Fruit fly (Drosophila melanogaster) whole organism, embryonic: ENCODE data around the gene CG9992.

ENCODE experiments used
- Asciz ChIP-seq: fragments of 200-800 bp; sonication (Bioruptor generic); optimal IDR thresholded peaks from 2 replicates; lab custom pipeline; 2017; ENCODE audit warnings: missing biosample characterization, mild to moderate bottlenecking, missing genetic modification characterization, missing genetic modification reagents
- Bdp1 ChIP-seq: fragments of 200-800 bp; sonication (Bioruptor generic); optimal IDR thresholded peaks from 3 replicates; lab custom pipeline; 2016; ENCODE audit warnings: missing biosample characterization, missing genetic modification characterization
- CG10462 ChIP-seq: fragments of 200-800 bp; sonication (Bioruptor generic); optimal IDR thresholded peaks from 2 replicates; lab custom pipeline; 2016; ENCODE audit warnings: missing biosample characterization, missing genetic modification characterization
- CG10543 ChIP-seq: fragments of 200-800 bp; sonication (Bioruptor generic); optimal IDR thresholded peaks from 3 replicates; lab custom pipeline; 2017; ENCODE audit warnings: missing biosample characterization, mild to moderate bottlenecking, missing genetic modification characterization, moderate library complexity
- CG11398 ChIP-seq: fragments of 200-800 bp; sonication (Bioruptor generic); optimal IDR thresholded peaks from 2 replicates; lab custom pipeline; 2016; ENCODE audit warnings: missing biosample characterization, missing genetic modification characterization
- CG11695 ChIP-seq: fragments of 200-800 bp; sonication (Bioruptor generic); IDR thresholded peaks from 3 replicates; pipeline ENCODE4 v1.3.6; 2022; ENCODE audit warnings: missing biosample characterization, missing genetic modification characterization
- CG12236 ChIP-seq: fragments of 200-800 bp; sonication (Bioruptor generic); optimal IDR thresholded peaks from 2 replicates; lab custom pipeline; 2016; ENCODE audit warnings: missing biosample characterization, missing genetic modification characterization
- CG12391 ChIP-seq: fragments of 200-800 bp; sonication (Bioruptor generic); optimal IDR thresholded peaks from 3 replicates; lab custom pipeline; 2018; ENCODE audit warnings: missing biosample characterization, mild to moderate bottlenecking, missing genetic modification characterization, moderate library complexity
- CG12659 ChIP-seq: fragments of 200-800 bp; sonication (Bioruptor generic); optimal IDR thresholded peaks from 3 replicates; lab custom pipeline; 2017; ENCODE audit warnings: mild to moderate bottlenecking, missing biosample characterization, missing genetic modification reagents, missing genetic modification characterization
- CG17802 ChIP-seq: fragments of 200-800 bp; sonication (Bioruptor generic); optimal IDR thresholded peaks from 2 replicates; lab custom pipeline; 2018; ENCODE audit warnings: missing biosample characterization, mild to moderate bottlenecking, missing genetic modification characterization, moderate library complexity
- CG2199 ChIP-seq: fragments of 200-800 bp; sonication (Bioruptor generic); IDR thresholded peaks from 3 replicates; pipeline ENCODE4 v1.3.6; 2022; ENCODE audit warnings: missing biosample characterization, missing genetic modification characterization
- CG2712 ChIP-seq: fragments of 200-800 bp; optimal IDR thresholded peaks from 3 replicates; lab custom pipeline; 2019; ENCODE audit warnings: missing biosample characterization, mild to moderate bottlenecking, missing genetic modification characterization, moderate library complexity
- CG31365 ChIP-seq: fragments of 200-800 bp; sonication (Bioruptor generic); optimal IDR thresholded peaks from 2 replicates; lab custom pipeline; 2018; ENCODE audit warnings: missing biosample characterization, mild to moderate bottlenecking, missing genetic modification characterization
- CG33557 ChIP-seq: fragments of 200-800 bp; sonication (Bioruptor generic); optimal IDR thresholded peaks from 2 replicates; lab custom pipeline; 2019; ENCODE audit warnings: missing biosample characterization, mild to moderate bottlenecking, missing genetic modification characterization, moderate library complexity
- CG34422 ChIP-seq: fragments of 200-800 bp; sonication (Bioruptor generic); IDR thresholded peaks from 3 replicates; pipeline ENCODE4 v1.3.6; 2022; ENCODE audit warnings: missing biosample characterization, missing genetic modification characterization
- CG4424 ChIP-seq: fragments of 200-800 bp; sonication (Bioruptor generic); optimal IDR thresholded peaks from 3 replicates; lab custom pipeline; 2016; ENCODE audit warnings: missing biosample characterization, missing genetic modification characterization
- CG5245 ChIP-seq: fragments of 200-800 bp; sonication (Bioruptor generic); optimal IDR thresholded peaks from 3 replicates; lab custom pipeline; 2016; ENCODE audit warnings: missing biosample characterization, missing genetic modification characterization
- CG7556 ChIP-seq: fragments of 200-800 bp; sonication (Bioruptor generic); optimal IDR thresholded peaks from 2 replicates; lab custom pipeline; 2017; ENCODE audit warnings: missing biosample characterization, mild to moderate bottlenecking, missing genetic modification characterization
- CG7745 ChIP-seq: fragments of 200-800 bp; sonication (Bioruptor generic); optimal IDR thresholded peaks from 2 replicates; lab custom pipeline; 2018; ENCODE audit warnings: missing biosample characterization, mild to moderate bottlenecking, missing genetic modification characterization, moderate library complexity
- CG8089 ChIP-seq: fragments of 200-800 bp; sonication (Bioruptor generic); optimal IDR thresholded peaks from 3 replicates; lab custom pipeline; 2016; ENCODE audit warnings: missing biosample characterization, missing genetic modification characterization
- CG8944 ChIP-seq: fragments of 200-800 bp; sonication (Bioruptor generic); optimal IDR thresholded peaks from 3 replicates; lab custom pipeline; 2016; ENCODE audit warnings: missing biosample characterization, missing genetic modification characterization
- Dip3 ChIP-seq: fragments of 200-800 bp; sonication (Bioruptor generic); optimal IDR thresholded peaks from 3 replicates; lab custom pipeline; 2016; ENCODE audit warnings: missing biosample characterization, missing genetic modification characterization
- Doc2 ChIP-seq: fragments of 200-800 bp; sonication (Bioruptor generic); IDR thresholded peaks from 2 replicates; pipeline ENCODE4 v1.3.6; 2022; ENCODE audit warnings: missing biosample characterization, missing genetic modification characterization
- ERR ChIP-seq: fragments of 200-800 bp; sonication (Bioruptor generic); optimal IDR thresholded peaks from 2 replicates; lab custom pipeline; 2016; ENCODE audit warnings: missing biosample characterization, missing genetic modification characterization
- Ets97D ChIP-seq: fragments of 200-800 bp; sonication (Bioruptor generic); optimal IDR thresholded peaks from 3 replicates; lab custom pipeline; 2016; ENCODE audit warnings: missing biosample characterization, missing genetic modification characterization
- Hand ChIP-seq: fragments of 200-800 bp; sonication (Bioruptor generic); optimal IDR thresholded peaks from 2 replicates; lab custom pipeline; 2017; ENCODE audit warnings: mild to moderate bottlenecking, missing biosample characterization, missing genetic modification reagents, missing genetic modification characterization
- MBD-R2 ChIP-seq: fragments of 200-800 bp; sonication (Bioruptor generic); IDR thresholded peaks from 2 replicates; pipeline ENCODE4 v1.3.6; 2022; ENCODE audit warnings: missing biosample characterization, missing genetic modification characterization
- MTF-1 ChIP-seq: fragments of 200-800 bp; sonication (Bioruptor generic); optimal IDR thresholded peaks from 2 replicates; lab custom pipeline; 2018; ENCODE audit warnings: missing biosample characterization, mild to moderate bottlenecking, missing genetic modification characterization, borderline replicate concordance
- Nf-YB ChIP-seq: fragments of 200-800 bp; sonication (Bioruptor generic); optimal IDR thresholded peaks from 3 replicates; lab custom pipeline; 2019; ENCODE audit warnings: missing biosample characterization, mild to moderate bottlenecking, missing genetic modification characterization, moderate library complexity
- NfI ChIP-seq: fragments of 200-800 bp; sonication (Bioruptor generic); optimal IDR thresholded peaks from 3 replicates; lab custom pipeline; 2018; ENCODE audit warnings: missing biosample characterization, mild to moderate bottlenecking, missing genetic modification characterization, moderate library complexity
- Ssrp ChIP-seq: fragments of 200-800 bp; sonication (Bioruptor generic); optimal IDR thresholded peaks from 2 replicates; lab custom pipeline; 2018; ENCODE audit warnings: missing biosample characterization, mild to moderate bottlenecking, missing genetic modification characterization, moderate library complexity
- br ChIP-seq: fragments of >200 bp; optimal IDR thresholded peaks from 2 replicates; lab custom pipeline; 2017
- emc ChIP-seq: fragments of 200-800 bp; sonication (Bioruptor generic); optimal IDR thresholded peaks from 2 replicates; lab custom pipeline; 2016; ENCODE audit warnings: missing biosample characterization, missing genetic modification characterization
- gfzf ChIP-seq: fragments of 200-800 bp; sonication (Bioruptor generic); optimal IDR thresholded peaks from 2 replicates; lab custom pipeline; 2016; ENCODE audit warnings: missing biosample characterization, mild to moderate bottlenecking, missing genetic modification characterization, moderate library complexity
- gsb ChIP-seq: fragments of 200-800 bp; sonication (Bioruptor generic); IDR thresholded peaks from 2 replicates; pipeline ENCODE4 v1.3.6; 2022; ENCODE audit warnings: missing biosample characterization, missing genetic modification characterization
- ham ChIP-seq: fragments of 200-800 bp; sonication (Bioruptor generic); IDR thresholded peaks from 2 replicates; pipeline ENCODE4 v1.3.6; 2022; ENCODE audit warnings: missing biosample characterization, missing genetic modification characterization
- hbn ChIP-seq: fragments of 200-800 bp; sonication (Bioruptor generic); IDR thresholded peaks from 2 replicates; pipeline ENCODE4 v1.3.6; 2022; ENCODE audit warnings: missing biosample characterization, missing genetic modification characterization; ENCODE audit not compliant: partially characterized antibody
- maf-S ChIP-seq: fragments of 200-800 bp; sonication (Bioruptor generic); optimal IDR thresholded peaks from 2 replicates; lab custom pipeline; 2016; ENCODE audit warnings: missing biosample characterization, missing genetic modification characterization
- nau ChIP-seq: fragments of 200-800 bp; sonication (Bioruptor generic); optimal IDR thresholded peaks from 3 replicates; lab custom pipeline; 2017; ENCODE audit warnings: missing biosample characterization, mild to moderate bottlenecking, missing genetic modification characterization, missing genetic modification reagents
- nerfin-2 ChIP-seq: fragments of 200-800 bp; sonication (Bioruptor generic); IDR thresholded peaks from 2 replicates; pipeline ENCODE4 v1.3.6; 2022; ENCODE audit warnings: missing biosample characterization, missing genetic modification characterization; ENCODE audit not compliant: partially characterized antibody
- odd ChIP-seq: fragments of 200-800 bp; sonication (Bioruptor generic); optimal IDR thresholded peaks from 2 replicates; lab custom pipeline; 2017; ENCODE audit warnings: missing biosample characterization, mild to moderate bottlenecking, missing genetic modification characterization
- pb ChIP-seq: fragments of 200-800 bp; sonication (Bioruptor generic); optimal IDR thresholded peaks from 3 replicates; lab custom pipeline; 2016; ENCODE audit warnings: missing biosample characterization, missing genetic modification characterization
- phol ChIP-seq: fragments of 200-800 bp; sonication (Bioruptor generic); optimal IDR thresholded peaks from 3 replicates; lab custom pipeline; 2018; ENCODE audit warnings: missing biosample characterization, mild to moderate bottlenecking, missing genetic modification characterization, moderate library complexity
- run ChIP-seq: fragments of 200-800 bp; sonication (Bioruptor generic); optimal IDR thresholded peaks from 3 replicates; lab custom pipeline; 2018; ENCODE audit warnings: missing biosample characterization, mild to moderate bottlenecking, missing genetic modification characterization
- sens-2 ChIP-seq: fragments of 200-800 bp; sonication (Bioruptor generic); IDR thresholded peaks from 2 replicates; pipeline ENCODE4 v1.3.6; 2022; ENCODE audit warnings: missing biosample characterization, missing genetic modification characterization
- sna ChIP-seq: fragments of 200-800 bp; sonication (Bioruptor generic); IDR thresholded peaks from 2 replicates; pipeline ENCODE4 v1.3.6; 2022; ENCODE audit warnings: missing biosample characterization, missing genetic modification characterization; ENCODE audit not compliant: partially characterized antibody
- tgo ChIP-seq: fragments of 200-800 bp; sonication (Bioruptor generic); IDR thresholded peaks from 3 replicates; pipeline ENCODE4 v1.3.6; 2022; ENCODE audit warnings: missing biosample characterization, missing genetic modification characterization
- tna ChIP-seq: fragments of 200-800 bp; sonication (Bioruptor generic); IDR thresholded peaks from 2 replicates; pipeline ENCODE4 v1.3.6; 2022; ENCODE audit warnings: missing biosample characterization, missing genetic modification characterization; ENCODE audit not compliant: partially characterized antibody
- trh ChIP-seq: fragments of 200-800 bp; sonication (Bioruptor generic); optimal IDR thresholded peaks from 2 replicates; lab custom pipeline; 2016; ENCODE audit warnings: missing biosample characterization, missing genetic modification characterization
- vvl ChIP-seq: fragments of 200-800 bp; sonication (Bioruptor generic); IDR thresholded peaks from 2 replicates; pipeline ENCODE4 v1.3.6; 2022; ENCODE audit warnings: missing biosample characterization, missing genetic modification characterization
- zen ChIP-seq: fragments of 200-800 bp; sonication (Bioruptor generic); optimal IDR thresholded peaks from 3 replicates; lab custom pipeline; 2018; ENCODE audit warnings: missing biosample characterization, mild to moderate bottlenecking, missing genetic modification characterization, moderate library complexity

Gene CG9992

dm6 chrX:16391397-16391796 is 6.7 kb upstream of the CG9992 start, which contains the start of the genes TH1 and mei-41 (continued):
- TF ChIP-seq nau, result no peak
- TF ChIP-seq CG7745 (tag; lab: Kevin White, UChicago), result no peak
- TF ChIP-seq CG7556 (GFP tag; lab: Kevin White, UChicago), result no peak
- TF ChIP-seq Bdp1 (GFP tag; lab: Kevin White, UChicago), result peak; percentile 48
- TF ChIP-seq br (lab: Kevin White, UChicago), result no peak
- no peak for TF ChIP-seq sna (GFP tag; lab: Robert Waterston, UW)
- peak; percentile 97 for TF ChIP-seq vvl (GFP tag; lab: Robert Waterston, UW)
- TF ChIP-seq Doc2 (GFP tag; lab: Robert Waterston, UW), result peak; percentile 79; the same call in 1 of the 2 replicates
- peak; percentile 64 for TF ChIP-seq Nf-YB (GFP tag; lab: Kevin White, UChicago)
- TF ChIP-seq CG5245 (GFP tag; lab: Kevin White, UChicago), result peak; percentile 64
- peak; percentile 72 for TF ChIP-seq trh (GFP tag; lab: Kevin White, UChicago)
- no peak for TF ChIP-seq ERR (GFP tag; lab: Kevin White, UChicago)
- peak; percentile 94 for TF ChIP-seq CG12659 (GFP tag; lab: Kevin White, UChicago)
- no peak for TF ChIP-seq nerfin-2 (GFP tag; lab: Robert Waterston, UW)
- TF ChIP-seq CG11398 (GFP tag; lab: Kevin White, UChicago), result no peak
- TF ChIP-seq Asciz, result no peak
- peak; percentile 95 for TF ChIP-seq tgo (GFP tag; lab: Robert Waterston, UW)
- peak; percentile 98 for TF ChIP-seq CG34422 (GFP tag; lab: Robert Waterston, UW)
- peak; percentile 56 for TF ChIP-seq gfzf (GFP tag; lab: Kevin White, UChicago)
- TF ChIP-seq tna (GFP tag; lab: Robert Waterston, UW), result no peak
- peak; percentile 19 for TF ChIP-seq MTF-1 (GFP tag; lab: Kevin White, UChicago)
- TF ChIP-seq CG2199 (GFP tag; lab: Robert Waterston, UW), result peak; percentile 91
- TF ChIP-seq CG4424 (GFP tag; lab: Kevin White, UChicago), result peak; percentile 76
- peak; percentile 94 for TF ChIP-seq CG2712 (tag; lab: Kevin White, UChicago)
- TF ChIP-seq CG31365 (tag; lab: Kevin White, UChicago), result no peak
- TF ChIP-seq ham (GFP tag; lab: Robert Waterston, UW), result peak; percentile 47; the same call in 1 of the 2 replicates
- no peak for TF ChIP-seq CG10543 (GFP tag; lab: Kevin White, UChicago)
- peak; percentile 92 for TF ChIP-seq CG12391 (tag; lab: Kevin White, UChicago)
- peak; percentile 86 for TF ChIP-seq gsb (GFP tag; lab: Robert Waterston, UW)
- peak; percentile 39 for TF ChIP-seq CG8089 (GFP tag; lab: Kevin White, UChicago)
- peak; percentile 84 for TF ChIP-seq sens-2 (GFP tag; lab: Robert Waterston, UW)
- TF ChIP-seq run (tag; lab: Kevin White, UChicago), result peak; percentile 50
- TF ChIP-seq CG12236 (GFP tag; lab: Kevin White, UChicago), result peak; percentile 27
- TF ChIP-seq Hand (GFP tag; lab: Kevin White, UChicago), result peak; percentile 14
- TF ChIP-seq CG11695 (GFP tag; lab: Robert Waterston, UW), result peak; percentile 92
- TF ChIP-seq NfI (GFP tag; lab: Kevin White, UChicago), result peak; percentile 85
- TF ChIP-seq maf-S (GFP tag; lab: Kevin White, UChicago), result no peak
- peak; percentile 12 for TF ChIP-seq emc (GFP tag; lab: Kevin White, UChicago)
- peak; percentile 80 for TF ChIP-seq CG33557 (GFP tag; lab: Kevin White, UChicago)
- TF ChIP-seq zen, result peak; percentile 93
- TF ChIP-seq hbn (GFP tag; lab: Robert Waterston, UW), result no peak
- TF ChIP-seq CG17802 (tag; lab: Kevin White, UChicago), result peak; percentile 92
- peak; percentile 7 for TF ChIP-seq CG8944 (GFP tag; lab: Kevin White, UChicago)
- peak; percentile 93 for TF ChIP-seq Ssrp (tag; lab: Kevin White, UChicago)
- TF ChIP-seq phol (tag; lab: Kevin White, UChicago), result peak; percentile 95
- TF ChIP-seq odd, result no peak
- TF ChIP-seq Ets97D (GFP tag; lab: Kevin White, UChicago), result peak; percentile 49
- peak; percentile 61 for TF ChIP-seq CG10462 (GFP tag; lab: Kevin White, UChicago)
- peak; percentile 95 for TF ChIP-seq MBD-R2 (GFP tag; lab: Robert Waterston, UW)
- TF ChIP-seq pb (GFP tag; lab: Kevin White, UChicago), result no peak
- TF ChIP-seq Dip3, result peak; percentile 66
